Fruit fly (Drosophila melanogaster): ENCODE data around the gene CG4619.

CG4619 gene

DNA sequence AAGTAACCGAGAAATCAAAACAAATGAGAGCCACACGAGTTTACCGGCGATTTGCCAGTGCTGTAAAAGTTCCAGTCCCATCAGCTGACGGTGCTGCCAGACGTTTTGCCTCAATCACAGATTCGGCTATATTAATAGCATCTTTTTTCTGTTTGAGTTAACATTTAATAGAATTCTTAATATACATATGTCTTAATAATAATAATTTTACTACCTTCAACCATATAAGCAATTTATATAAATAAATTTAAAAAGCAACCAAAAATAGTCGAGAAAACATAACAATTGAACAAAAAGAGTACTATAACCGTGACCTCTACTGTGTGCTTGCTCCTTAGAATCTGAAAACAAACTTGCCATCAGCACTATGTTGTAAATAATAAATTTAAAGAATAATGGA is 15.5 kb downstream of the CG4619 start, which contains the start of the genes CG13126 and CG4709 (continued):
- TF ChIP-seq klu (GFP tag; IDR thresholded peaks at IDR 0.05) (peak; percentile 76; the same call in 1 of the 2 replicates), CG34376 (GFP tag; optimal IDR thresholded peaks at IDR 0.05) (peak; percentile 72), CG12071 (GFP tag; optimal IDR thresholded peaks at IDR 0.05) (peak; percentile 29), sens-2 (GFP tag; IDR thresholded peaks at IDR 0.05) (peak; percentile 67; the same call in 1 of the 2 replicates), CG2116 (GFP tag; optimal IDR thresholded peaks at IDR 0.05) (peak; percentile 77), Oaz (GFP tag; IDR thresholded peaks at IDR 0.05) (peak; percentile 73), btn (GFP tag; optimal IDR thresholded peaks at IDR 0.05) (no peak), NC2α (GFP tag; optimal IDR thresholded peaks at IDR 0.05) (no peak), NK7.1 (GFP tag; optimal IDR thresholded peaks at IDR 0.05) (peak; percentile 29), bsh (GFP tag; optimal IDR thresholded peaks at IDR 0.05) (peak; percentile 63 to 92), gro (GFP tag; optimal IDR thresholded peaks at IDR 0.05) (peak; percentile 0), ato (GFP tag; IDR thresholded peaks at IDR 0.05; ENCODE audit: partially characterized antibody) (no peak), Lpt (GFP tag; optimal IDR thresholded peaks at IDR 0.05) (no peak), kay (GFP tag; optimal IDR thresholded peaks at IDR 0.05) (peak; percentile 82), zen2 (GFP tag; IDR thresholded peaks at IDR 0.05; ENCODE audit: partially characterized antibody) (no peak), CG17612 (GFP tag; IDR thresholded peaks at IDR 0.05) (0 out of 2 replicates have a peak, but pooled peaks have one; percentile 30), Optix (GFP tag; IDR thresholded peaks at IDR 0.05) (peak; percentile 66; the same call in 2 of the 3 replicates), al (GFP tag; IDR thresholded peaks at IDR 0.05) (peak; percentile 78), CG15696 (tag; optimal IDR thresholded peaks at IDR 0.05) (peak; percentile 95), sens (GFP tag) (peak; percentile 96), unc-4 (GFP tag; IDR thresholded peaks at IDR 0.05; ENCODE audit: partially characterized antibody) (0 out of 2 replicates have a peak, but pooled peaks have one; percentile 25), Poxn (GFP tag; IDR thresholded peaks at IDR 0.05) (no peak; the same call in 1 of the 2 replicates), CG18011 (GFP tag; optimal IDR thresholded peaks at IDR 0.05) (peak; percentile 64), CG4360 (GFP tag; IDR thresholded peaks at IDR 0.05) (peak; percentile 48), CG11723 (GFP tag; optimal IDR thresholded peaks at IDR 0.05) (peak; percentile 74), ara (GFP tag; IDR thresholded peaks at IDR 0.05) (peak; percentile 89), CG1529 (GFP tag; optimal IDR thresholded peaks at IDR 0.05) (peak; percentile 70), p53 (GFP tag; optimal IDR thresholded peaks at IDR 0.05) (no peak), HLH4C (GFP tag; IDR thresholded peaks at IDR 0.05; ENCODE audit: partially characterized antibody) (no peak), amos (GFP tag; IDR thresholded peaks at IDR 0.05; ENCODE audit: partially characterized antibody) (no peak), CG12769 (tag; optimal IDR thresholded peaks at IDR 0.05) (no peak), CG12236 (GFP tag; optimal IDR thresholded peaks at IDR 0.05) (peak; percentile 6), row (GFP tag; IDR thresholded peaks at IDR 0.05) (peak; percentile 96), crol (GFP tag; IDR thresholded peaks at IDR 0.05) (no peak), CG17912 (GFP tag; optimal IDR thresholded peaks at IDR 0.05) (peak; percentile 29), MESR4 (GFP tag; optimal IDR thresholded peaks at IDR 0.05) (peak; percentile 23), CG14050 (GFP tag; IDR thresholded peaks at IDR 0.05) (peak; percentile 76), kni (GFP tag; optimal IDR thresholded peaks at IDR 0.05) (no peak), ind (GFP tag; optimal IDR thresholded peaks at IDR 0.05) (peak; percentile 91), ash1 (GFP tag; optimal IDR thresholded peaks at IDR 0.05) (no peak), Ravus (GFP tag; IDR thresholded peaks at IDR 0.05) (peak; percentile 67), twi (tag; optimal IDR thresholded peaks at IDR 0.05) (peak; percentile 81), CG3407 (GFP tag; optimal IDR thresholded peaks at IDR 0.05) (peak; percentile 79), CG1233 (GFP tag; optimal IDR thresholded peaks at IDR 0.05) (peak; percentile 90), CG10366 (GFP tag; IDR thresholded peaks at IDR 0.05) (peak; percentile 87), CG1832 (GFP tag; optimal IDR thresholded peaks at IDR 0.05) (no peak), pnt (GFP tag; optimal IDR thresholded peaks at IDR 0.05) (peak; percentile 33), CG7963 (GFP tag; IDR thresholded peaks at IDR 0.05; ENCODE audit: partially characterized antibody) (no peak), CG31441 (GFP tag; IDR thresholded peaks at IDR 0.05) (peak; percentile 99), Vsx1 (GFP tag; optimal IDR thresholded peaks at IDR 0.05) (peak; percentile 86), gfzf (GFP tag; optimal IDR thresholded peaks at IDR 0.05) (no peak)
